Fruit fly (Drosophila melanogaster) whole organism, embryonic: ENCODE results near the gene CG16710.

Experiments used
- Ada2b ChIP-seq: fragments of 200-800 bp; sonication (Bioruptor generic); IDR thresholded peaks from 2 replicates; pipeline ENCODE4 v1.3.6; 2022; ENCODE audit warnings: missing biosample characterization, missing genetic modification characterization
- Adf1 ChIP-seq: fragments of 200-800 bp; sonication (Bioruptor generic); IDR thresholded peaks from 2 replicates; pipeline ENCODE4 v1.3.6; 2022; ENCODE audit warnings: missing biosample characterization, missing genetic modification characterization
- CG10543 ChIP-seq: fragments of 200-800 bp; sonication (Bioruptor generic); optimal IDR thresholded peaks from 3 replicates; lab custom pipeline; 2017; ENCODE audit warnings: missing biosample characterization, mild to moderate bottlenecking, missing genetic modification characterization, moderate library complexity
- CG11398 ChIP-seq: fragments of 200-800 bp; sonication (Bioruptor generic); optimal IDR thresholded peaks from 2 replicates; lab custom pipeline; 2016; ENCODE audit warnings: missing biosample characterization, missing genetic modification characterization
- CG11456 ChIP-seq: fragments of 200-800 bp; sonication (Bioruptor generic); IDR thresholded peaks from 3 replicates; pipeline ENCODE4 v1.3.6; 2022; ENCODE audit warnings: missing biosample characterization, missing genetic modification characterization
- CG11695 ChIP-seq: fragments of 200-800 bp; sonication (Bioruptor generic); IDR thresholded peaks from 3 replicates; pipeline ENCODE4 v1.3.6; 2022; ENCODE audit warnings: missing biosample characterization, missing genetic modification characterization
- CG12391 ChIP-seq: fragments of 200-800 bp; sonication (Bioruptor generic); optimal IDR thresholded peaks from 3 replicates; lab custom pipeline; 2018; ENCODE audit warnings: missing biosample characterization, mild to moderate bottlenecking, missing genetic modification characterization, moderate library complexity
- CG14710 ChIP-seq: fragments of 200-800 bp; sonication (Bioruptor generic); optimal IDR thresholded peaks from 3 replicates; lab custom pipeline; 2019; ENCODE audit warnings: missing biosample characterization, mild to moderate bottlenecking, missing genetic modification characterization, moderate library complexity
- CG15479 ChIP-seq: fragments of 200-800 bp; sonication (Bioruptor generic); optimal IDR thresholded peaks from 3 replicates; lab custom pipeline; 2019; ENCODE audit warnings: missing biosample characterization, mild to moderate bottlenecking, missing genetic modification characterization, moderate library complexity
- CG1602 ChIP-seq: fragments of 200-800 bp; sonication (Bioruptor generic); optimal IDR thresholded peaks from 3 replicates; lab custom pipeline; 2016; ENCODE audit warnings: missing biosample characterization, missing genetic modification characterization
- CG16779 ChIP-seq: fragments of 200-800 bp; sonication (Bioruptor generic); IDR thresholded peaks from 2 replicates; pipeline ENCODE4 v1.3.6; 2022; ENCODE audit warnings: missing biosample characterization, missing genetic modification characterization
- CG18764 ChIP-seq: fragments of 200-800 bp; sonication (Bioruptor generic); optimal IDR thresholded peaks from 3 replicates; lab custom pipeline; 2016; ENCODE audit warnings: missing biosample characterization, missing genetic modification characterization
- CG31388 ChIP-seq: fragments of 200-800 bp; sonication (Bioruptor generic); optimal IDR thresholded peaks from 2 replicates; lab custom pipeline; 2016; ENCODE audit warnings: missing biosample characterization, missing genetic modification characterization
- CG32532 ChIP-seq: fragments of 200-800 bp; sonication (Bioruptor generic); IDR thresholded peaks from 2 replicates; pipeline ENCODE4 v1.3.6; 2022; ENCODE audit warnings: missing biosample characterization, missing genetic modification characterization
- CG34376 ChIP-seq: fragments of 200-800 bp; sonication (Bioruptor generic); optimal IDR thresholded peaks from 2 replicates; lab custom pipeline; 2018; ENCODE audit warnings: missing biosample characterization, mild to moderate bottlenecking, missing genetic modification characterization
- CG3838 ChIP-seq: fragments of 200-800 bp; sonication (Bioruptor generic); optimal IDR thresholded peaks from 3 replicates; lab custom pipeline; 2016; ENCODE audit warnings: missing biosample characterization, missing genetic modification characterization
- CG8281 ChIP-seq: fragments of 200-800 bp; sonication (Bioruptor generic); optimal IDR thresholded peaks from 2 replicates; lab custom pipeline; 2018; ENCODE audit warnings: missing biosample characterization, mild to moderate bottlenecking, missing genetic modification characterization, moderate library complexity
- CG8388 ChIP-seq: fragments of 200-800 bp; sonication (Bioruptor generic); optimal IDR thresholded peaks from 2 replicates; lab custom pipeline; 2019; ENCODE audit warnings: missing biosample characterization, mild to moderate bottlenecking, missing genetic modification characterization, moderate library complexity
- CG8944 ChIP-seq: fragments of 200-800 bp; sonication (Bioruptor generic); optimal IDR thresholded peaks from 3 replicates; lab custom pipeline; 2016; ENCODE audit warnings: missing biosample characterization, missing genetic modification characterization
- HLH3B ChIP-seq: fragments of 200-800 bp; sonication (Bioruptor generic); IDR thresholded peaks from 2 replicates; pipeline ENCODE4 v1.3.6; 2022; ENCODE audit warnings: missing biosample characterization, missing genetic modification characterization
- Lim3 ChIP-seq: fragments of 200-800 bp; sonication (Bioruptor generic); IDR thresholded peaks from 2 replicates; pipeline ENCODE4 v1.3.6; 2022; ENCODE audit warnings: missing biosample characterization, missing genetic modification characterization
- MBD-R2 ChIP-seq: fragments of 200-800 bp; sonication (Bioruptor generic); IDR thresholded peaks from 2 replicates; pipeline ENCODE4 v1.3.6; 2022; ENCODE audit warnings: missing biosample characterization, missing genetic modification characterization
- Mad ChIP-seq: fragments of 200-800 bp; sonication (Bioruptor generic); optimal IDR thresholded peaks from 2 replicates; lab custom pipeline; 2016; ENCODE audit warnings: missing biosample characterization, missing genetic modification characterization
- NFAT ChIP-seq: fragments of 200-800 bp; sonication (Bioruptor generic); IDR thresholded peaks from 2 replicates; pipeline ENCODE4 v1.3.6; 2022; ENCODE audit warnings: missing biosample characterization, missing genetic modification characterization
- Nf-YA ChIP-seq: fragments of 200-800 bp; sonication (Bioruptor generic); IDR thresholded peaks from 2 replicates; pipeline ENCODE4 v1.3.6; 2022; ENCODE audit warnings: missing biosample characterization, missing genetic modification characterization
- Rfx ChIP-seq: fragments of 200-800 bp; sonication (Bioruptor generic); IDR thresholded peaks from 2 replicates; pipeline ENCODE4 v1.3.6; 2022; ENCODE audit warnings: missing biosample characterization, missing genetic modification characterization
- Sox102F ChIP-seq: fragments of 200-800 bp; sonication (Bioruptor generic); optimal IDR thresholded peaks from 2 replicates; lab custom pipeline; 2018; ENCODE audit warnings: missing biosample characterization, mild to moderate bottlenecking, missing genetic modification characterization, moderate library complexity
- Sry-β ChIP-seq: fragments of 200-800 bp; sonication (Bioruptor generic); optimal IDR thresholded peaks from 2 replicates; lab custom pipeline; 2018; ENCODE audit warnings: missing biosample characterization, mild to moderate bottlenecking, missing genetic modification characterization, moderate library complexity
- Ssrp ChIP-seq: fragments of 200-800 bp; sonication (Bioruptor generic); optimal IDR thresholded peaks from 2 replicates; lab custom pipeline; 2018; ENCODE audit warnings: missing biosample characterization, mild to moderate bottlenecking, missing genetic modification characterization, moderate library complexity
- Taf1 ChIP-seq: fragments of 200-800 bp; sonication (Bioruptor generic); IDR thresholded peaks from 2 replicates; pipeline ENCODE4 v1.3.6; 2022; ENCODE audit warnings: missing biosample characterization, missing genetic modification characterization
- Vsx1 ChIP-seq: fragments of 200-800 bp; sonication (Bioruptor generic); optimal IDR thresholded peaks from 2 replicates; lab custom pipeline; 2017; ENCODE audit warnings: missing biosample characterization, mild to moderate bottlenecking, missing genetic modification characterization, missing genetic modification reagents
- ac ChIP-seq: fragments of 200-800 bp; sonication (Bioruptor generic); optimal IDR thresholded peaks from 3 replicates; lab custom pipeline; 2017; ENCODE audit warnings: missing biosample characterization, mild to moderate bottlenecking, missing genetic modification characterization
- ato ChIP-seq: fragments of 200-800 bp; sonication (Bioruptor generic); IDR thresholded peaks from 2 replicates; pipeline ENCODE4 v1.3.6; 2022; ENCODE audit warnings: missing biosample characterization, missing genetic modification characterization; ENCODE audit not compliant: partially characterized antibody
- bbx ChIP-seq: fragments of 200-800 bp; sonication (Bioruptor generic); IDR thresholded peaks from 2 replicates; pipeline ENCODE4 v1.3.6; 2022; ENCODE audit warnings: missing biosample characterization, missing genetic modification characterization; ENCODE audit not compliant: partially characterized antibody
- cas ChIP-seq: fragments of 200-800 bp; sonication (Bioruptor generic); IDR thresholded peaks from 2 replicates; pipeline ENCODE4 v1.3.6; 2022; ENCODE audit warnings: missing biosample characterization, missing genetic modification characterization
- cg ChIP-seq: fragments of 200-800 bp; sonication (Bioruptor generic); optimal IDR thresholded peaks from 3 replicates; lab custom pipeline; 2019; ENCODE audit warnings: missing biosample characterization, mild to moderate bottlenecking, missing genetic modification characterization, moderate library complexity
- cwo ChIP-seq: fragments of 200-800 bp; sonication (Bioruptor generic); optimal IDR thresholded peaks from 3 replicates; lab custom pipeline; 2017; ENCODE audit warnings: missing biosample characterization, missing genetic modification characterization, mild to moderate bottlenecking, moderate library complexity, missing genetic modification reagents
- dati ChIP-seq: fragments of 200-800 bp; sonication (Bioruptor generic); IDR thresholded peaks from 2 replicates; pipeline ENCODE4 v1.3.6; 2022; ENCODE audit warnings: missing biosample characterization, missing genetic modification characterization
- dysf ChIP-seq: fragments of 200-800 bp; sonication (Bioruptor generic); IDR thresholded peaks from 3 replicates; pipeline ENCODE4 v1.3.6; 2022; ENCODE audit warnings: missing biosample characterization, missing genetic modification characterization
- fd96Cb ChIP-seq: fragments of 200-800 bp; sonication (Bioruptor generic); optimal IDR thresholded peaks from 2 replicates; lab custom pipeline; 2018; ENCODE audit warnings: missing biosample characterization, mild to moderate bottlenecking, missing genetic modification characterization, moderate library complexity
- grn ChIP-seq: fragments of 200-800 bp; sonication (Bioruptor generic); optimal IDR thresholded peaks from 3 replicates; lab custom pipeline; 2017; ENCODE audit warnings: missing biosample characterization, missing genetic modification characterization
- hb ChIP-seq: fragments of 200-800 bp; sonication (Bioruptor generic); IDR thresholded peaks from 3 replicates; pipeline ENCODE4 v1.3.6; 2022; ENCODE audit warnings: missing biosample characterization, missing genetic modification characterization; ENCODE audit not compliant: partially characterized antibody
- inv ChIP-seq: fragments of 200-800 bp; sonication (Bioruptor generic); IDR thresholded peaks from 2 replicates; pipeline ENCODE4 v1.3.6; 2022; ENCODE audit warnings: missing biosample characterization, missing genetic modification characterization; ENCODE audit not compliant: partially characterized antibody
- oc ChIP-seq: fragments of 200-800 bp; sonication (Bioruptor generic); optimal IDR thresholded peaks from 2 replicates; lab custom pipeline; 2018; ENCODE audit warnings: missing biosample characterization, mild to moderate bottlenecking, missing genetic modification characterization, moderate library complexity
- pnt ChIP-seq: fragments of 200-800 bp; sonication (Bioruptor generic); optimal IDR thresholded peaks from 3 replicates; lab custom pipeline; 2016; ENCODE audit warnings: missing biosample characterization, missing genetic modification characterization
- pum ChIP-seq: fragments of 200-800 bp; sonication (Bioruptor generic); optimal IDR thresholded peaks from 2 replicates; lab custom pipeline; 2016; ENCODE audit warnings: missing biosample characterization, missing genetic modification characterization
- rib ChIP-seq: fragments of 200-800 bp; sonication (Bioruptor generic); IDR thresholded peaks from 2 replicates; pipeline ENCODE4 v1.3.6; 2022; ENCODE audit warnings: missing biosample characterization, missing genetic modification characterization
- salm ChIP-seq: fragments of 200-800 bp; sonication (Bioruptor generic); optimal IDR thresholded peaks from 2 replicates; lab custom pipeline; 2018; ENCODE audit warnings: missing biosample characterization, mild to moderate bottlenecking, missing genetic modification characterization
- sim ChIP-seq: fragments of 200-800 bp; sonication (Bioruptor generic); IDR thresholded peaks from 2 replicates; pipeline ENCODE4 v1.3.6; 2022; ENCODE audit warnings: missing biosample characterization, missing genetic modification characterization
- stwl ChIP-seq: fragments of 200-800 bp; sonication (Bioruptor generic); optimal IDR thresholded peaks from 3 replicates; lab custom pipeline; 2018; ENCODE audit warnings: missing biosample characterization, mild to moderate bottlenecking, missing genetic modification characterization, moderate library complexity
- tin ChIP-seq: fragments of 200-800 bp; sonication (Bioruptor generic); optimal IDR thresholded peaks from 3 replicates; lab custom pipeline; 2016; ENCODE audit warnings: missing biosample characterization, missing genetic modification characterization

Gene CG16710

DNA sequence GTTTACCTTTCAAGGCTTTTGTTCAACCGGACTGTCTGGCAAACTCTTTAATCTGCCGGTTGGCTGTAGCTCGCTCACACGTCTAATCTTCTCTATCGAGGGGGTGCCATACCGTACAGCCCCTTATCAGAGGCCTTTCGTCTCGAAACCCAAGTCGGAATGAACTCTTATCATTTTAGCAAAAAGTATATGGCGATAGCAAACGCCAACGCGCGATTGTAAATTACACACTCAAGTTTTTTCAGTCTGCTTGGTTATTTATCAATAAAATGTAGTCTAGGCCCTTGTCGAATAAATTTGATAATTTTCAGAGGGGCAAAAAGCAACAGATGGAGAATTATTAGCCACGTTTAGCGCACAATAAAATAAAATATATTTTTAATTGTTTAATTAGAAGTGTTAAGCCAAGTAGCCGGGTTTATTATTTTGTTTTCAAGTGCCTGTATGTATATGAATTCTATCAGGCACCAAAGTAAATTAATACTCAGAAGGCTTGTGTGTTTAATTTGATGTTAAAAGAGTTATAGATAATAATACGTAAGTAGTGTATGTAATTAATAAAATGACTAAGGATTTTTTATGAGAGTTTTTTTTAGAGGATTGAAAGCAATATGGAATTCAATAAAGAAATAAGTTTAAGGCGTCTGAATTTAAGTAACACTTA is 42.7 kb downstream of the CG16710 start:
- TF ChIP-seq CG8281 (tag; lab: Kevin White, UChicago) (no peak), CG12391 (no peak), CG14710 (tag; lab: Kevin White, UChicago) (no peak), CG8388 (no peak), Rfx (no peak), CG11695 (GFP tag; lab: Robert Waterston, UW) (no peak), Ada2b (GFP tag; lab: Robert Waterston, UW) (no peak), hb (GFP tag; lab: Robert Waterston, UW) (no peak), CG8944 (GFP tag; lab: Kevin White, UChicago) (no peak), CG3838 (GFP tag; lab: Kevin White, UChicago) (no peak), inv (GFP tag; lab: Robert Waterston, UW) (no peak), Sox102F (GFP tag; lab: Kevin White, UChicago) (no peak), CG16779 (GFP tag; lab: Robert Waterston, UW) (no peak), CG31388 (no peak), CG1602 (GFP tag; lab: Kevin White, UChicago) (no peak), Nf-YA (GFP tag; lab: Robert Waterston, UW) (no peak), cas (GFP tag; lab: Robert Waterston, UW) (no peak), salm (tag; lab: Kevin White, UChicago) (no peak), cwo (GFP tag; lab: Kevin White, UChicago) (peak; percentile 39), NFAT (GFP tag; lab: Robert Waterston, UW) (no peak), ac (GFP tag; lab: Kevin White, UChicago) (no peak), ato (GFP tag; lab: Robert Waterston, UW) (no peak), CG18764 (GFP tag; lab: Kevin White, UChicago) (no peak), MBD-R2 (GFP tag; lab: Robert Waterston, UW) (no peak), rib (GFP tag; lab: Robert Waterston, UW) (peak; percentile 70; the same call in 1 of the 2 replicates), fd96Cb (no peak), dysf (GFP tag; lab: Robert Waterston, UW) (no peak), stwl (tag; lab: Kevin White, UChicago) (no peak), HLH3B (GFP tag; lab: Robert Waterston, UW) (no peak), pum (GFP tag; lab: Kevin White, UChicago) (no peak), CG11398 (GFP tag; lab: Kevin White, UChicago) (no peak), Lim3 (no peak), cg (GFP tag; lab: Kevin White, UChicago) (no peak), oc (tag; lab: Kevin White, UChicago) (no peak), Sry-β (GFP tag; lab: Kevin White, UChicago) (no peak), bbx (no peak), Taf1 (no peak), CG34376 (GFP tag; lab: Kevin White, UChicago) (peak; percentile 85), Adf1 (GFP tag; lab: Robert Waterston, UW) (no peak; the same call in 1 of the 2 replicates), pnt (GFP tag; lab: Kevin White, UChicago) (no peak), Ssrp (tag; lab: Kevin White, UChicago) (no peak), tin (GFP tag; lab: Kevin White, UChicago) (no peak), CG32532 (GFP tag; lab: Robert Waterston, UW) (no peak), CG11456 (GFP tag; lab: Robert Waterston, UW) (no peak), grn (peak; percentile 73), Mad (GFP tag; lab: Kevin White, UChicago) (no peak), CG10543 (GFP tag; lab: Kevin White, UChicago) (peak; percentile 43), sim (GFP tag; lab: Robert Waterston, UW) (no peak), CG15479 (GFP tag; lab: Kevin White, UChicago) (peak; percentile 28), Vsx1 (GFP tag; lab: Kevin White, UChicago) (peak; percentile 30), dati (GFP tag; lab: Robert Waterston, UW) (no peak)
